Fruit fly (Drosophila melanogaster) whole organism, embryonic: ENCODE results near the gene CG13123.

Source experiments
- Abd-B ChIP-seq: fragments of 200-800 bp; sonication (Bioruptor generic); optimal IDR thresholded peaks from 2 replicates; lab custom pipeline; 2018; ENCODE audit warnings: missing biosample characterization, mild to moderate bottlenecking, missing genetic modification characterization, moderate library complexity
- Asciz ChIP-seq: fragments of 200-800 bp; sonication (Bioruptor generic); optimal IDR thresholded peaks from 2 replicates; lab custom pipeline; 2017; ENCODE audit warnings: missing biosample characterization, mild to moderate bottlenecking, missing genetic modification characterization, missing genetic modification reagents
- BEAF-32 ChIP-seq: fragments of 200-800 bp; sonication (Bioruptor generic); optimal IDR thresholded peaks from 3 replicates; lab custom pipeline; 2017; ENCODE audit warnings: missing biosample characterization, missing genetic modification characterization, mild to moderate bottlenecking, moderate library complexity, missing genetic modification reagents
- CG10654 ChIP-seq: fragments of 200-800 bp; sonication (Bioruptor generic); optimal IDR thresholded peaks from 2 replicates; lab custom pipeline; 2016; ENCODE audit warnings: missing biosample characterization, missing genetic modification characterization
- CG11696 ChIP-seq: fragments of 200-800 bp; sonication (Bioruptor generic); IDR thresholded peaks from 2 replicates; pipeline ENCODE4 v1.3.6; 2022; ENCODE audit warnings: missing biosample characterization, missing genetic modification characterization
- CG12219 ChIP-seq: fragments of 200-800 bp; sonication (Bioruptor generic); optimal IDR thresholded peaks from 3 replicates; lab custom pipeline; 2018; ENCODE audit warnings: missing biosample characterization, mild to moderate bottlenecking, missing genetic modification characterization
- CG12236 ChIP-seq: fragments of 200-800 bp; sonication (Bioruptor generic); optimal IDR thresholded peaks from 2 replicates; lab custom pipeline; 2016; ENCODE audit warnings: missing biosample characterization, missing genetic modification characterization
- CG12659 ChIP-seq: fragments of 200-800 bp; sonication (Bioruptor generic); optimal IDR thresholded peaks from 3 replicates; lab custom pipeline; 2017; ENCODE audit warnings: mild to moderate bottlenecking, missing biosample characterization, missing genetic modification reagents, missing genetic modification characterization
- CG14014 ChIP-seq: fragments of 200-800 bp; sonication (Bioruptor generic); IDR thresholded peaks from 2 replicates; pipeline ENCODE4 v1.3.6; 2022; ENCODE audit warnings: missing biosample characterization, missing genetic modification characterization
- CG15011 ChIP-seq: fragments of 200-800 bp; sonication (Bioruptor generic); optimal IDR thresholded peaks from 3 replicates; lab custom pipeline; 2018; ENCODE audit warnings: missing biosample characterization, mild to moderate bottlenecking, missing genetic modification characterization
- CG15514 ChIP-seq: fragments of 200-800 bp; sonication (Bioruptor generic); optimal IDR thresholded peaks from 3 replicates; lab custom pipeline; 2017; ENCODE audit warnings: missing biosample characterization, missing genetic modification characterization, mild to moderate bottlenecking, moderate library complexity, missing genetic modification reagents
- CG17328 ChIP-seq: fragments of 200-800 bp; sonication (Bioruptor generic); IDR thresholded peaks from 2 replicates; pipeline ENCODE4 v1.3.6; 2022; ENCODE audit warnings: missing biosample characterization, missing genetic modification characterization
- CG17568 ChIP-seq: fragments of 200-800 bp; sonication (Bioruptor generic); optimal IDR thresholded peaks from 2 replicates; lab custom pipeline; 2018; ENCODE audit warnings: missing biosample characterization, mild to moderate bottlenecking, missing genetic modification characterization, moderate library complexity
- CG18011 ChIP-seq: fragments of 200-800 bp; sonication (Bioruptor generic); optimal IDR thresholded peaks from 2 replicates; lab custom pipeline; 2017; ENCODE audit warnings: missing biosample characterization, missing genetic modification characterization, mild to moderate bottlenecking, moderate library complexity, missing genotype
- CG18476 ChIP-seq: fragments of 200-800 bp; sonication (Bioruptor generic); optimal IDR thresholded peaks from 2 replicates; lab custom pipeline; 2016; ENCODE audit warnings: missing biosample characterization, mild to moderate bottlenecking, missing genetic modification characterization
- CG2202 ChIP-seq: fragments of 200-800 bp; sonication (Bioruptor generic); optimal IDR thresholded peaks from 2 replicates; lab custom pipeline; 2018; ENCODE audit warnings: missing biosample characterization, mild to moderate bottlenecking, missing genetic modification characterization
- CG2875 ChIP-seq: fragments of 200-800 bp; sonication (Bioruptor generic); optimal IDR thresholded peaks from 2 replicates; lab custom pipeline; 2017; ENCODE audit warnings: missing biosample characterization, mild to moderate bottlenecking, missing genetic modification characterization, missing genetic modification reagents
- CG3281 ChIP-seq: fragments of 200-800 bp; sonication (Bioruptor generic); optimal IDR thresholded peaks from 3 replicates; lab custom pipeline; 2017; ENCODE audit warnings: missing biosample characterization, mild to moderate bottlenecking, missing genetic modification characterization
- CG42726 ChIP-seq: fragments of 200-800 bp; sonication (Bioruptor generic); IDR thresholded peaks from 2 replicates; pipeline ENCODE4 v1.3.6; 2022; ENCODE audit warnings: missing biosample characterization, missing genetic modification characterization; ENCODE audit not compliant: partially characterized antibody
- CG7987 ChIP-seq: fragments of 200-800 bp; sonication (Bioruptor generic); optimal IDR thresholded peaks from 2 replicates; lab custom pipeline; 2018; ENCODE audit warnings: missing biosample characterization, mild to moderate bottlenecking, missing genetic modification characterization, moderate library complexity
- CG8359 ChIP-seq: fragments of 200-800 bp; sonication (Bioruptor generic); optimal IDR thresholded peaks from 2 replicates; lab custom pipeline; 2017; ENCODE audit warnings: missing biosample characterization, mild to moderate bottlenecking, missing genetic modification characterization, borderline replicate concordance
- CG9797 ChIP-seq: fragments of 200-800 bp; sonication (Bioruptor generic); optimal IDR thresholded peaks from 3 replicates; lab custom pipeline; 2018; ENCODE audit warnings: missing biosample characterization, mild to moderate bottlenecking, missing genetic modification characterization
- Camta ChIP-seq: fragments of 200-800 bp; sonication (Bioruptor generic); optimal IDR thresholded peaks from 2 replicates; lab custom pipeline; 2016; ENCODE audit warnings: missing biosample characterization, missing genetic modification characterization
- Fer1 ChIP-seq: fragments of 200-800 bp; sonication (Bioruptor generic); optimal IDR thresholded peaks from 2 replicates; lab custom pipeline; 2017; ENCODE audit warnings: missing biosample characterization, mild to moderate bottlenecking, missing genetic modification characterization
- Hmr ChIP-seq: fragments of 200-800 bp; sonication (Bioruptor generic); optimal IDR thresholded peaks from 3 replicates; lab custom pipeline; 2017; ENCODE audit warnings: mild to moderate bottlenecking, missing biosample characterization, missing genetic modification reagents, missing genetic modification characterization
- Hr78 ChIP-seq, 2 experiments: fragments of 200-800 bp in 1 of 2; fragments of >200 bp in 1 of 2; sonication (Bioruptor generic) in 1 of 2; optimal IDR thresholded peaks; 2 replicates each; lab custom pipeline; 2017 to 2019; ENCODE audit warnings: missing biosample characterization in 2 of 2, missing genetic modification characterization in 2 of 2, mild to moderate bottlenecking in 1 of 2, moderate library complexity in 1 of 2
- Mes4 ChIP-seq: fragments of 200-800 bp; sonication (Bioruptor generic); optimal IDR thresholded peaks from 2 replicates; lab custom pipeline; 2016; ENCODE audit warnings: missing biosample characterization, missing genetic modification characterization
- Rfx ChIP-seq: fragments of 200-800 bp; sonication (Bioruptor generic); IDR thresholded peaks from 2 replicates; pipeline ENCODE4 v1.3.6; 2022; ENCODE audit warnings: missing biosample characterization, missing genetic modification characterization
- Side ChIP-seq: fragments of 200-800 bp; sonication (Bioruptor generic); optimal IDR thresholded peaks from 2 replicates; lab custom pipeline; 2016; ENCODE audit warnings: missing biosample characterization, missing genetic modification characterization
- Sox102F ChIP-seq: fragments of 200-800 bp; sonication (Bioruptor generic); optimal IDR thresholded peaks from 2 replicates; lab custom pipeline; 2018; ENCODE audit warnings: missing biosample characterization, mild to moderate bottlenecking, missing genetic modification characterization, moderate library complexity
- Trl ChIP-seq, 3 experiments: fragments of >200 bp in 2 of 3; fragments of 200-800 bp in 1 of 3; sonication (Bioruptor generic) in 1 of 3; optimal IDR thresholded peaks; 2 replicates in 1 of 3; 3 replicates in 2 of 3; lab custom pipeline; 2016 to 2017; ENCODE audit warnings: missing biosample characterization in 1 of 3, missing genetic modification characterization in 1 of 3
- Xrp1 ChIP-seq: fragments of 200-800 bp; sonication (Bioruptor generic); IDR thresholded peaks from 2 replicates; pipeline ENCODE4 v1.3.6; 2022; ENCODE audit warnings: missing biosample characterization, missing genetic modification characterization
- al ChIP-seq: fragments of 200-800 bp; sonication (Bioruptor generic); IDR thresholded peaks from 2 replicates; pipeline ENCODE4 v1.3.6; 2022; ENCODE audit warnings: missing biosample characterization, missing genetic modification characterization
- ara ChIP-seq: fragments of 200-800 bp; sonication (Bioruptor generic); IDR thresholded peaks from 2 replicates; pipeline ENCODE4 v1.3.6; 2022; ENCODE audit warnings: missing biosample characterization, missing genetic modification characterization
- bab2 ChIP-seq: fragments of 200-800 bp; sonication (Bioruptor generic); optimal IDR thresholded peaks from 2 replicates; lab custom pipeline; 2016; ENCODE audit warnings: missing biosample characterization, missing genetic modification characterization
- dpn ChIP-seq, 2 experiments: fragments of 200-800 bp; sonication (Bioruptor generic); optimal IDR thresholded peaks; 3 replicates each; lab custom pipeline; 2016; ENCODE audit warnings: missing biosample characterization in 2 of 2, missing genetic modification characterization in 2 of 2
- fd96Cb ChIP-seq: fragments of 200-800 bp; sonication (Bioruptor generic); optimal IDR thresholded peaks from 2 replicates; lab custom pipeline; 2018; ENCODE audit warnings: missing biosample characterization, mild to moderate bottlenecking, missing genetic modification characterization, moderate library complexity
- hkb ChIP-seq, 2 experiments: fragments of 200-800 bp in 1 of 2; fragments of >200 bp in 1 of 2; sonication (Bioruptor generic) in 1 of 2; IDR thresholded peaks in 1 of 2; optimal IDR thresholded peaks in 1 of 2; 2 replicates each; pipeline versions ENCODE4 v1.3.6 to Lab custom; 2017 to 2022; ENCODE audit warnings: missing biosample characterization in 1 of 2, missing genetic modification characterization in 1 of 2
- pfk ChIP-seq: fragments of 200-800 bp; sonication (Bioruptor generic); optimal IDR thresholded peaks from 2 replicates; lab custom pipeline; 2018; ENCODE audit warnings: missing biosample characterization, mild to moderate bottlenecking, missing genetic modification characterization, moderate library complexity
- salm ChIP-seq: fragments of 200-800 bp; sonication (Bioruptor generic); optimal IDR thresholded peaks from 2 replicates; lab custom pipeline; 2018; ENCODE audit warnings: missing biosample characterization, mild to moderate bottlenecking, missing genetic modification characterization
- sc ChIP-seq, 3 experiments: fragments of >200 bp in 2 of 3; fragments of 200-800 bp in 1 of 3; sonication (Bioruptor generic) in 1 of 3; optimal IDR thresholded peaks; 2 replicates in 2 of 3; 3 replicates in 1 of 3; lab custom pipeline; 2017; ENCODE audit warnings: mild to moderate bottlenecking in 1 of 3, missing biosample characterization in 1 of 3, missing genetic modification characterization in 1 of 3, missing genetic modification reagents in 1 of 3
- twi ChIP-seq: fragments of 200-800 bp; optimal IDR thresholded peaks from 2 replicates; lab custom pipeline; 2019; ENCODE audit warnings: missing biosample characterization, mild to moderate bottlenecking, missing genetic modification characterization, moderate library complexity
- wdn ChIP-seq: fragments of 200-800 bp; sonication (Bioruptor generic); IDR thresholded peaks from 2 replicates; pipeline ENCODE4 v1.3.6; 2022; ENCODE audit warnings: missing biosample characterization, missing genetic modification characterization
- zen2 ChIP-seq: fragments of 200-800 bp; sonication (Bioruptor generic); IDR thresholded peaks from 3 replicates; pipeline ENCODE4 v1.3.6; 2022; ENCODE audit warnings: missing biosample characterization, missing genetic modification characterization; ENCODE audit not compliant: partially characterized antibody

CG13123 gene

DNA sequence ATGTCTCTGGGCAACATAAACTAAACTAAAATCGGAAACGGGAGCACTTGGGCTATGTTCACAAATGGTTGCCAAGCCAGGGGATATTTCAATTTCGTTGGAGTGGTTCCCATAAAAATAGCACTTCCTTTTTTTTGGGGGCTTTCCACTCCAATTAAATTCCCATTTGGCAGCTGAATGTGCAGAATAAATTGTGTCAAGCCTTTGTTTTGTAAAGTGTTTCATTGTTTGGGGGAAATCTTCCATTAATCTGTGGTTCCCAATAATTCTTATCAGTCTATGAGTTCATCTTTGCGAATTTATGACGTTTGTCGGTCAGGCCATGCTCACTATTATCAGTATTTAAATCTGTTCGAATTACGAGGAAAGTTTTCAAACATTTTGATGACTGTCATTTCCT is 15.0 kb downstream of the CG13123 start (continued):
- no peak for TF ChIP-seq wdn (GFP tag; lab: Robert Waterston, UW)

dm6 chr2L:9774980-9775628 is 17.8 kb downstream of the CG13123 start, which contains the start of the genes ppk11 and ppk16:
ppk11 (minus strand) TSS chr2L:9775030.
ppk16 (minus strand) TSS chr2L:9775030.
- no peak for TF ChIP-seq CG42726 (GFP tag; lab: Robert Waterston, UW)
- TF ChIP-seq fd96Cb (tag; lab: Kevin White, UChicago) = peak; percentile 15
- TF ChIP-seq Hmr (GFP tag; lab: Kevin White, UChicago) = peak; percentile 65
- no peak for TF ChIP-seq CG18476 (GFP tag; lab: Kevin White, UChicago)
- no peak for TF ChIP-seq Hr78 (GFP tag; optimal IDR thresholded peaks at IDR 0.05; lab: Kevin White, UChicago)
- no peak for TF ChIP-seq Fer1
- no peak for TF ChIP-seq Abd-B (GFP tag; lab: Kevin White, UChicago)
- 0 out of 2 replicates have a peak, but pooled peaks have one; percentile 11 for TF ChIP-seq al
- no peak for TF ChIP-seq CG12219 (GFP tag; lab: Kevin White, UChicago)
- no peak for TF ChIP-seq wdn (GFP tag; lab: Robert Waterston, UW)
- peak; percentile 29; the same call in 1 of the 2 replicates for TF ChIP-seq Rfx (GFP tag; lab: Robert Waterston, UW)
- TF ChIP-seq bab2 (GFP tag; lab: Kevin White, UChicago) = peak; percentile 63
- TF ChIP-seq CG7987 (GFP tag; lab: Kevin White, UChicago) = peak; percentile 41
- peak; percentile 23 for TF ChIP-seq CG15011 (GFP tag; lab: Kevin White, UChicago)
- no peak for TF ChIP-seq pfk (GFP tag; lab: Kevin White, UChicago)
- TF ChIP-seq CG10654 (GFP tag; lab: Kevin White, UChicago) = peak; percentile 12
- peak; percentile 47 for TF ChIP-seq CG2875
- TF ChIP-seq CG17568 (GFP tag; lab: Kevin White, UChicago) = no peak
- TF ChIP-seq CG15514 (GFP tag; lab: Kevin White, UChicago) = peak; percentile 38
- no peak for TF ChIP-seq Trl (optimal IDR thresholded peaks at IDR 0.05; lab: Kevin White, UChicago)
- TF ChIP-seq Trl (GFP tag; optimal IDR thresholded peaks at IDR 0.05; lab: Kevin White, UChicago) = peak; percentile 12
- TF ChIP-seq Xrp1 (GFP tag; lab: Robert Waterston, UW) = peak; percentile 77
- TF ChIP-seq CG12236 (GFP tag; lab: Kevin White, UChicago) = peak; percentile 56
- peak in 1 of 2 experiments; percentile 38 for TF ChIP-seq dpn (GFP tag; optimal IDR thresholded peaks at IDR 0.05; lab: Kevin White, UChicago)
- no peak for TF ChIP-seq CG17328 (GFP tag; lab: Robert Waterston, UW)
- 0 out of 2 replicates have a peak, but pooled peaks have one; percentile 39 for TF ChIP-seq ara (GFP tag; lab: Robert Waterston, UW)
- TF ChIP-seq twi (tag; lab: Kevin White, UChicago) = no peak
- TF ChIP-seq CG2202 (tag; lab: Kevin White, UChicago) = peak; percentile 12
- TF ChIP-seq Asciz (GFP tag; lab: Kevin White, UChicago) = peak; percentile 55
- peak; percentile 23 for TF ChIP-seq Camta (GFP tag; lab: Kevin White, UChicago)
- no peak for TF ChIP-seq salm (tag; lab: Kevin White, UChicago)
- TF ChIP-seq CG12659 (GFP tag; lab: Kevin White, UChicago) = peak; percentile 1
- no peak for TF ChIP-seq hkb (optimal IDR thresholded peaks at IDR 0.05; lab: Kevin White, UChicago)
- 0 out of 2 replicates have a peak, but pooled peaks have one; percentile 19 for TF ChIP-seq hkb (GFP tag; IDR thresholded peaks at IDR 0.05; lab: Robert Waterston, UW)
- TF ChIP-seq CG3281 = peak; percentile 56
- no peak for TF ChIP-seq CG11696
- TF ChIP-seq zen2 (GFP tag; lab: Robert Waterston, UW) = no peak
- TF ChIP-seq BEAF-32 (GFP tag; lab: Kevin White, UChicago) = no peak
- no peak for TF ChIP-seq Sox102F
- TF ChIP-seq CG9797 (GFP tag; lab: Kevin White, UChicago) = no peak
- no peak for TF ChIP-seq CG8359
- TF ChIP-seq sc (optimal IDR thresholded peaks at IDR 0.05; lab: Kevin White, UChicago) = no peak
- TF ChIP-seq sc (GFP tag; optimal IDR thresholded peaks at IDR 0.05; lab: Kevin White, UChicago) = peak; percentile 7
- TF ChIP-seq CG14014 (GFP tag; lab: Robert Waterston, UW) = peak; percentile 22; the same call in 1 of the 2 replicates
- no peak for TF ChIP-seq Mes4 (GFP tag; lab: Kevin White, UChicago)
- peak; percentile 4 for TF ChIP-seq CG18011 (GFP tag; lab: Kevin White, UChicago)
- TF ChIP-seq Side (GFP tag; lab: Kevin White, UChicago) = peak; percentile 3
